Fruit fly (Drosophila melanogaster): ENCODE measurements around the gene Pfdn1.

Gene Pfdn1

dm6 chr2L:6024345-6024907 lies 44.5 kb upstream of the Pfdn1 start, which contains the start of gene CG9107:
CG9107 (minus strand) TSS chr2L:6024539.
- TF ChIP-seq CG10348 (GFP tag; IDR thresholded peaks at IDR 0.05) (no peak), D1 (tag; optimal IDR thresholded peaks at IDR 0.05) (no peak), Ets98B (GFP tag; IDR thresholded peaks at IDR 0.05) (no peak), CG13204 (GFP tag; optimal IDR thresholded peaks at IDR 0.05) (no peak), EcR (GFP tag; optimal IDR thresholded peaks at IDR 0.05) (no peak), rn (GFP tag; IDR thresholded peaks at IDR 0.05) (no peak), CG8301 (tag; optimal IDR thresholded peaks at IDR 0.05) (no peak), CG8159 (tag; optimal IDR thresholded peaks at IDR 0.05) (no peak), Snoo (tag; optimal IDR thresholded peaks at IDR 0.05) (no peak), CG12605 (GFP tag; IDR thresholded peaks at IDR 0.05) (no peak), Pif1B (GFP tag; optimal IDR thresholded peaks at IDR 0.05) (no peak), CG15710 (tag; optimal IDR thresholded peaks at IDR 0.05) (no peak), CG9948 (tag; optimal IDR thresholded peaks at IDR 0.05) (no peak), CG4496 (GFP tag; IDR thresholded peaks at IDR 0.05) (no peak), CG14655 (GFP tag; optimal IDR thresholded peaks at IDR 0.05) (no peak)

dm6 chr2L:6028712-6029111 lies 40.2 kb upstream of the Pfdn1 start:
- TF ChIP-seq D1 (tag; optimal IDR thresholded peaks at IDR 0.05): no peak
- TF ChIP-seq EcR (GFP tag; optimal IDR thresholded peaks at IDR 0.05): no peak
- peak; percentile 2 for TF ChIP-seq CG34367 (tag; optimal IDR thresholded peaks at IDR 0.05)
- TF ChIP-seq CG15710 (tag; optimal IDR thresholded peaks at IDR 0.05): no peak
- TF ChIP-seq Pif1A (GFP tag; optimal IDR thresholded peaks at IDR 0.05): peak; percentile 6
- TF ChIP-seq CG17806 (tag; optimal IDR thresholded peaks at IDR 0.05): no peak
- peak; percentile 33; the same call in 1 of the 2 replicates for TF ChIP-seq CG12605 (GFP tag; IDR thresholded peaks at IDR 0.05)
- TF ChIP-seq rn (GFP tag; IDR thresholded peaks at IDR 0.05): no peak

dm6 chr2L:6031838-6032237 lies 37.0 kb upstream of the Pfdn1 start:
- peak; percentile 60; the same call in 1 of the 3 replicates for TF ChIP-seq CG4496 (GFP tag; IDR thresholded peaks at IDR 0.05)
- TF ChIP-seq CG8159 (tag; optimal IDR thresholded peaks at IDR 0.05): peak; percentile 69
- TF ChIP-seq Snoo (tag; optimal IDR thresholded peaks at IDR 0.05): no peak
- peak; percentile 44 for TF ChIP-seq CG17806 (tag; optimal IDR thresholded peaks at IDR 0.05)
- TF ChIP-seq Pif1B (GFP tag; optimal IDR thresholded peaks at IDR 0.05): no peak
- TF ChIP-seq gl (tag; optimal IDR thresholded peaks at IDR 0.05): no peak
- no peak for TF ChIP-seq D1 (tag; optimal IDR thresholded peaks at IDR 0.05)
- no peak for TF ChIP-seq rn (GFP tag; IDR thresholded peaks at IDR 0.05)
- TF ChIP-seq CG12605 (GFP tag; IDR thresholded peaks at IDR 0.05): no peak
- TF ChIP-seq CG32121 (GFP tag; IDR thresholded peaks at IDR 0.05): no peak
- TF ChIP-seq EcR (GFP tag; optimal IDR thresholded peaks at IDR 0.05): peak; percentile 40
- TF ChIP-seq CG34367 (tag; optimal IDR thresholded peaks at IDR 0.05): peak; percentile 45
- TF ChIP-seq fd96Ca (GFP tag; IDR thresholded peaks at IDR 0.05): peak; percentile 28; the same call in 1 of the 3 replicates
- no peak for TF ChIP-seq CG8301 (tag; optimal IDR thresholded peaks at IDR 0.05)
- TF ChIP-seq CG15710 (tag; optimal IDR thresholded peaks at IDR 0.05): peak; percentile 56
- TF ChIP-seq CG13204 (GFP tag; optimal IDR thresholded peaks at IDR 0.05): no peak
- no peak for TF ChIP-seq CG10348 (GFP tag; IDR thresholded peaks at IDR 0.05)
- peak; percentile 69 for TF ChIP-seq Ets98B (GFP tag; IDR thresholded peaks at IDR 0.05)
- no peak for TF ChIP-seq CG14655 (GFP tag; optimal IDR thresholded peaks at IDR 0.05)
- peak; percentile 29 for TF ChIP-seq CG9948 (tag; optimal IDR thresholded peaks at IDR 0.05)
- TF ChIP-seq Pif1A (GFP tag; optimal IDR thresholded peaks at IDR 0.05): no peak

dm6 chr2L:6034344-6034743 lies 34.5 kb upstream of the Pfdn1 start, which contains the start of gene CG9109:
CG9109 (minus strand) TSS chr2L:6034423.
- no peak for TF ChIP-seq CG8301 (tag; optimal IDR thresholded peaks at IDR 0.05)
- TF ChIP-seq CG15710 (tag; optimal IDR thresholded peaks at IDR 0.05): no peak
- peak; percentile 40; the same call in 1 of the 2 replicates for TF ChIP-seq CG12605 (GFP tag; IDR thresholded peaks at IDR 0.05)
- TF ChIP-seq Ets98B (GFP tag; IDR thresholded peaks at IDR 0.05): no peak
- TF ChIP-seq CG34367 (tag; optimal IDR thresholded peaks at IDR 0.05): no peak
- no peak for TF ChIP-seq CG13204 (GFP tag; optimal IDR thresholded peaks at IDR 0.05)

- TF ChIP-seq rn (GFP tag; IDR thresholded peaks at IDR 0.05) (no peak), CG34367 (tag; optimal IDR thresholded peaks at IDR 0.05) (no peak), CG14655 (GFP tag; optimal IDR thresholded peaks at IDR 0.05) (no peak), CG9948 (tag; optimal IDR thresholded peaks at IDR 0.05) (no peak), Pif1B (GFP tag; optimal IDR thresholded peaks at IDR 0.05) (no peak), CG4496 (GFP tag; IDR thresholded peaks at IDR 0.05) (no peak)
These were observed 33.7 kb upstream of the Pfdn1 start for dm6 chr2L:6035155-6035554.

- TF ChIP-seq Pif1B (GFP tag; optimal IDR thresholded peaks at IDR 0.05) (no peak), fd96Ca (GFP tag; IDR thresholded peaks at IDR 0.05) (no peak), CG8159 (tag; optimal IDR thresholded peaks at IDR 0.05) (no peak), CG8301 (tag; optimal IDR thresholded peaks at IDR 0.05) (no peak), gl (tag; optimal IDR thresholded peaks at IDR 0.05) (no peak), EcR (GFP tag; optimal IDR thresholded peaks at IDR 0.05) (no peak), CG14655 (GFP tag; optimal IDR thresholded peaks at IDR 0.05) (no peak), CG15710 (tag; optimal IDR thresholded peaks at IDR 0.05) (no peak), Pif1A (GFP tag; optimal IDR thresholded peaks at IDR 0.05) (no peak), CG34367 (tag; optimal IDR thresholded peaks at IDR 0.05) (no peak), CG32121 (GFP tag; IDR thresholded peaks at IDR 0.05) (no peak), Ets98B (GFP tag; IDR thresholded peaks at IDR 0.05) (no peak), CG12605 (GFP tag; IDR thresholded peaks at IDR 0.05) (no peak), Snoo (tag; optimal IDR thresholded peaks at IDR 0.05) (no peak), CG10348 (GFP tag; IDR thresholded peaks at IDR 0.05) (no peak), CG13204 (GFP tag; optimal IDR thresholded peaks at IDR 0.05) (no peak), rn (GFP tag; IDR thresholded peaks at IDR 0.05) (no peak), D1 (tag; optimal IDR thresholded peaks at IDR 0.05) (no peak), CG4496 (GFP tag; IDR thresholded peaks at IDR 0.05) (no peak)
These were observed 32.2 kb upstream of the Pfdn1 start, which contains the start of gene mtm for dm6 chr2L:6036710-6037109. mtm (minus strand) TSS chr2L:6037015.

Measured in whole organism, pupa.